Worm (Caenorhabditis elegans) whole organism, L2 larva: ENCODE results near the gene tbc-19.

Source experiments
- blmp-1 ChIP-seq: sonication (generic microtip); optimal IDR thresholded peaks from 2 replicates; lab custom pipeline; 2017; ENCODE audit warnings: missing genetic modification characterization, mild to moderate bottlenecking, missing compliant biosample characterization, antibody characterized with exemption, moderate library complexity; ENCODE audit not compliant: insufficient read depth
- egl-27 ChIP-seq: sonication (generic microtip); optimal IDR thresholded peaks from 3 replicates; lab custom pipeline; 2017; ENCODE audit warnings: missing biosample characterization, missing genetic modification reagents, missing genetic modification characterization
- fos-1 ChIP-seq: fragments of 150-350 bp; optimal IDR thresholded peaks from 2 replicates; lab custom pipeline; 2014; ENCODE audit warnings: missing biosample characterization, missing genetic modification characterization
- lin-11 ChIP-seq: fragments of 150-350 bp; sonication (generic microtip); optimal IDR thresholded peaks from 2 replicates; lab custom pipeline; 2014; ENCODE audit warnings: missing biosample characterization, missing genetic modification characterization, inconsistent platforms, mixed read lengths
- mab-5 ChIP-seq: fragments of 150-350 bp; optimal IDR thresholded peaks from 2 replicates; lab custom pipeline; 2014; ENCODE audit warnings: missing biosample characterization, missing genetic modification characterization
- mdl-1 ChIP-seq, 2 experiments: fragments of 150-350 bp in 1 of 2; sonication (generic microtip) in 1 of 2; optimal IDR thresholded peaks; 2 replicates each; lab custom pipeline; 2017; ENCODE audit warnings: missing biosample characterization in 2 of 2, missing genetic modification characterization in 2 of 2
- sem-4 ChIP-seq: fragments of 150-350 bp; optimal IDR thresholded peaks from 2 replicates; lab custom pipeline; 2014; ENCODE audit warnings: missing biosample characterization, missing genetic modification reagents, missing genetic modification characterization
- snpc-4 ChIP-seq: fragments of 150-350 bp; optimal IDR thresholded peaks from 2 replicates; lab custom pipeline; 2014; ENCODE audit warnings: missing biosample characterization, missing genetic modification characterization
- unc-39 ChIP-seq: fragments of 150-350 bp; optimal IDR thresholded peaks from 2 replicates; lab custom pipeline; 2014; ENCODE audit warnings: missing biosample characterization, missing genetic modification characterization
- unc-62 ChIP-seq: fragments of 150-350 bp; optimal IDR thresholded peaks from 2 replicates; lab custom pipeline; 2014; ENCODE audit warnings: missing biosample characterization, missing genetic modification reagents, missing genetic modification characterization
- zag-1 ChIP-seq: fragments of 150-350 bp; optimal IDR thresholded peaks from 2 replicates; lab custom pipeline; 2014; ENCODE audit warnings: missing biosample characterization, missing genetic modification characterization
- ztf-11 ChIP-seq: sonication (generic microtip); optimal IDR thresholded peaks from 2 replicates; lab custom pipeline; 2017; ENCODE audit warnings: missing biosample characterization, missing genetic modification characterization

DNA sequence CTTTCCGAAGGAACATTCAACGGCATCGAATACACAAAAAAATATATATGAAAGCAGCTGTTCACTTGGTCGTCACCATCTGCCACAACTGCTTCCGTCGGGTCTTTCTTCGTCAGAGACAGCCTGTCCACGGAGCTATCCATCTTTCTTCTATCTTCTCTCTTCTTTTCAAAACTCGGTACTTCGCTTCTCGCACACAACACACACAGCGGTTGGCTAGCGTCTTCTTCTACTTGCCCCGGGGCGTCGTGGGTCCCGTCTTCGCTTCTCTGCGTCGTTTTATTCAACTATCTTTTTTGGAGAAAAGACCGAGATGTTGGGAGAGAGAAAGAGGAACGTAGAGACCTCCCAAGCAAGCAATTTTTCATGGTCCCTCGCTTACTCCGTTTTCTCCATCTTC is 4.4 kb upstream of the tbc-19 start:
- peak; percentile 4 for TF ChIP-seq sem-4 (tag; lab: Kevin White, UChicago)
- no peak for TF ChIP-seq ztf-11 (tag; lab: Kevin White, UChicago)
- TF ChIP-seq lin-11 (tag; lab: Kevin White, UChicago), result peak; percentile 15
- peak; percentile 46 for TF ChIP-seq mab-5
- no peak for TF ChIP-seq egl-27 (tag; lab: Kevin White, UChicago)
- no peak for TF ChIP-seq snpc-4 (tag; lab: Kevin White, UChicago)
- TF ChIP-seq unc-39 (tag; lab: Kevin White, UChicago), result no peak
- no peak for TF ChIP-seq fos-1 (tag; lab: Kevin White, UChicago)
- no peak for TF ChIP-seq unc-62 (GFP tag; lab: Kevin White, UChicago)
- TF ChIP-seq mdl-1 (tag; optimal IDR thresholded peaks at IDR 0.05; lab: Kevin White, UChicago), result peak in 1 of 2 experiments; percentile 66
- TF ChIP-seq blmp-1 (tag; lab: Kevin White, UChicago), result no peak
- TF ChIP-seq zag-1, result peak; percentile 78
